Worm (Caenorhabditis elegans): ENCODE data around the gene C14H10.2.

DNA sequence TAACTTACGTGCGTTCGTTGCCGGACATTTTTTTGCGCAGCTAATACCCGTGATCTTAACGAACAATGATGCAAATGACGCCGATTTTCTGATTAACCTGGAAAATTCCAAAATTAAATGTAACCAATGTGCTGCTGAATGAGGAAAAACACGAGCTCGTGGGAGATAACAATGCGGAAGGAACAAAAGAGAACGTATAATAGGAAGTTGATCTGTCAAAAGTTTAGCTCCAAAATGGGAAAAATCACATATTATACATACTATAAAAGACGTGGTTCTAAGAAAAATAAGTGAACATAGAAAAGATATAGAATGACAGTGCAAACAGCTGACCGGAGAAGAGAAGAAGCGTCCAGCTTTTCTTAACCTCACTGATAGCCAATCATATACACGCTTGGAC is at the start of gene C14H10.2:
- TF ChIP-seq flt-1 (GFP tag; IDR thresholded peaks at IDR 0.05) = no peak
- TF ChIP-seq med-1 (GFP tag; optimal IDR thresholded peaks at IDR 0.05; ENCODE audit: insufficient read depth) = no peak
- no peak for TF ChIP-seq T22C8.4 (GFP tag; IDR thresholded peaks at IDR 0.05)
- TF ChIP-seq ztf-23 (GFP tag; IDR thresholded peaks at IDR 0.05) = no peak
- no peak for TF ChIP-seq tab-1 (GFP tag; IDR thresholded peaks at IDR 0.05)
- TF ChIP-seq cog-1 (tag; optimal IDR thresholded peaks at IDR 0.05) = no peak
